Fruit fly (Drosophila melanogaster) whole organism, pupa: ENCODE measurements around the gene CG9175.

Experiments used
- CG10348 ChIP-seq: fragments of 200-800 bp; sonication (Bioruptor generic); IDR thresholded peaks from 2 replicates; pipeline ENCODE4 v1.3.6; 2022; ENCODE audit warnings: missing biosample characterization, missing genetic modification characterization
- CG12605 ChIP-seq: fragments of 200-800 bp; sonication (Bioruptor generic); IDR thresholded peaks from 2 replicates; pipeline ENCODE4 v1.3.6; 2022; ENCODE audit warnings: missing biosample characterization, missing genetic modification characterization
- CG13204 ChIP-seq: fragments of 200-800 bp; sonication (Bioruptor generic); optimal IDR thresholded peaks from 2 replicates; lab custom pipeline; 2018; ENCODE audit warnings: missing biosample characterization, mild to moderate bottlenecking, missing genetic modification characterization, moderate library complexity
- CG14655 ChIP-seq: fragments of 200-800 bp; sonication (Bioruptor generic); optimal IDR thresholded peaks from 3 replicates; lab custom pipeline; 2017; ENCODE audit warnings: mild to moderate bottlenecking, missing biosample characterization, missing genetic modification reagents, missing genetic modification characterization
- CG17806 ChIP-seq: fragments of 200-800 bp; sonication (Bioruptor generic); optimal IDR thresholded peaks from 2 replicates; lab custom pipeline; 2018; ENCODE audit warnings: missing biosample characterization, mild to moderate bottlenecking, missing genetic modification characterization, moderate library complexity
- CG32121 ChIP-seq: fragments of 200-800 bp; sonication (Bioruptor generic); IDR thresholded peaks from 2 replicates; pipeline ENCODE4 v1.3.6; 2022; ENCODE audit warnings: missing biosample characterization, missing genetic modification characterization
- CG4496 ChIP-seq: fragments of 200-800 bp; sonication (Bioruptor generic); IDR thresholded peaks from 3 replicates; pipeline ENCODE4 v1.3.6; 2022; ENCODE audit warnings: missing biosample characterization, missing genetic modification characterization
- CG8301 ChIP-seq: fragments of 200-800 bp; sonication (Bioruptor generic); optimal IDR thresholded peaks from 2 replicates; lab custom pipeline; 2018; ENCODE audit warnings: missing biosample characterization, mild to moderate bottlenecking, missing genetic modification characterization
- D1 ChIP-seq: fragments of 200-800 bp; sonication (Bioruptor generic); optimal IDR thresholded peaks from 2 replicates; lab custom pipeline; 2018; ENCODE audit warnings: missing biosample characterization, mild to moderate bottlenecking, missing genetic modification characterization, moderate library complexity
- EcR ChIP-seq: fragments of 200-800 bp; sonication (Bioruptor generic); optimal IDR thresholded peaks from 3 replicates; lab custom pipeline; 2019; ENCODE audit warnings: missing biosample characterization, missing genetic modification characterization, mild to moderate bottlenecking, moderate library complexity, missing genetic modification reagents
- Ets98B ChIP-seq: fragments of 200-800 bp; sonication (Bioruptor generic); IDR thresholded peaks from 2 replicates; pipeline ENCODE4 v1.3.6; 2022; ENCODE audit warnings: missing biosample characterization, missing genetic modification characterization
- Pif1B ChIP-seq: fragments of 200-800 bp; sonication (Bioruptor generic); optimal IDR thresholded peaks from 3 replicates; lab custom pipeline; 2016; ENCODE audit warnings: missing biosample characterization, missing genetic modification characterization
- Snoo ChIP-seq: fragments of 200-800 bp; sonication (Bioruptor generic); optimal IDR thresholded peaks from 3 replicates; lab custom pipeline; 2017; ENCODE audit warnings: missing biosample characterization, mild to moderate bottlenecking, missing genetic modification characterization, inconsistent platforms
- gl ChIP-seq: fragments of 200-800 bp; sonication (Bioruptor generic); optimal IDR thresholded peaks from 2 replicates; lab custom pipeline; 2018; ENCODE audit warnings: missing biosample characterization, mild to moderate bottlenecking, missing genetic modification characterization

dm6 chr2L:6048542-6048941 lies 50.2 kb downstream of the CG9175 start, which contains the start of the genes CG34179 and slmo:
- TF ChIP-seq Ets98B (GFP tag; lab: Robert Waterston, UW), result no peak
- TF ChIP-seq EcR (GFP tag; lab: Kevin White, UChicago), result no peak
- TF ChIP-seq CG17806 (tag; lab: Kevin White, UChicago), result no peak
- no peak for TF ChIP-seq Pif1B (GFP tag; lab: Kevin White, UChicago)
- TF ChIP-seq CG14655 (GFP tag; lab: Kevin White, UChicago), result no peak
- TF ChIP-seq CG4496 (GFP tag; lab: Robert Waterston, UW), result no peak
- no peak for TF ChIP-seq CG13204 (GFP tag; lab: Kevin White, UChicago)
- no peak for TF ChIP-seq Snoo (tag; lab: Kevin White, UChicago)
- TF ChIP-seq CG32121 (GFP tag; lab: Robert Waterston, UW), result no peak
- TF ChIP-seq D1 (tag; lab: Kevin White, UChicago), result no peak
- TF ChIP-seq gl (tag; lab: Kevin White, UChicago), result no peak
- TF ChIP-seq CG8301 (tag; lab: Kevin White, UChicago), result no peak
- TF ChIP-seq CG10348 (GFP tag; lab: Robert Waterston, UW), result no peak
- TF ChIP-seq CG12605 (GFP tag; lab: Robert Waterston, UW), result no peak
